Worm (Caenorhabditis elegans) whole organism, late embryonic: Measurements from ENCODE around the gene T19D7.7.

Experiments
- ama-1 ChIP-seq: fragments of 150-350 bp; optimal IDR thresholded peaks from 2 replicates; lab custom pipeline; 2014
- ceh-48 ChIP-seq: sonication (generic microtip); optimal IDR thresholded peaks from 2 replicates; lab custom pipeline; 2016; ENCODE audit warnings: missing genetic modification characterization, inconsistent platforms, missing compliant biosample characterization
- hlh-13 ChIP-seq: fragments of 200-800 bp; sonication (Bioruptor generic); optimal IDR thresholded peaks from 2 replicates; lab custom pipeline; 2018; ENCODE audit warnings: mild to moderate bottlenecking, missing genetic modification characterization, missing compliant biosample characterization
- odd-2 ChIP-seq: sonication (generic microtip); optimal IDR thresholded peaks from 2 replicates; lab custom pipeline; 2017; ENCODE audit warnings: antibody characterized with exemption, mild to moderate bottlenecking, missing genetic modification characterization, missing compliant biosample characterization
- pqm-1 ChIP-seq: sonication (generic microtip); optimal IDR thresholded peaks from 2 replicates; lab custom pipeline; 2016; ENCODE audit warnings: missing genetic modification characterization, missing compliant biosample characterization

ce11 chrX:641440-641839 is 39.4 kb downstream of the T19D7.7 start, which contains the start of gene M6.11:
- TF ChIP-seq ama-1: no peak
- TF ChIP-seq hlh-13 (GFP tag; lab: Kevin White, UChicago): no peak
- TF ChIP-seq odd-2 (tag; lab: Kevin White, UChicago): no peak
- TF ChIP-seq pqm-1 (tag; lab: Kevin White, UChicago): no peak
- TF ChIP-seq ceh-48 (tag; lab: Kevin White, UChicago): no peak
